Worm (Caenorhabditis elegans) whole organism, early embryonic: Measurements from ENCODE around the gene F16B4.6.
A peak's percentile ranks its signal among the peaks of the same experiment; 100 is the strongest.

ENCODE experiments used
- F13C5.2 ChIP-seq: sonication (generic microtip); optimal IDR thresholded peaks from 2 replicates; lab custom pipeline; 2017; ENCODE audit warnings: mild to moderate bottlenecking, missing genetic modification characterization, inconsistent platforms, missing compliant biosample characterization
- aly-1 ChIP-seq: sonication (generic microtip); optimal IDR thresholded peaks from 2 replicates; lab custom pipeline; 2016; ENCODE audit warnings: missing genetic modification characterization, missing compliant biosample characterization
- ama-1 ChIP-seq: fragments of 150-350 bp; optimal IDR thresholded peaks from 2 replicates; lab custom pipeline; 2014
- ceh-13 ChIP-seq: fragments of 200-800 bp; sonication (Bioruptor generic); optimal IDR thresholded peaks from 2 replicates; lab custom pipeline; 2018; ENCODE audit warnings: mild to moderate bottlenecking, missing genetic modification characterization, missing compliant biosample characterization
- ets-7 ChIP-seq: sonication (generic microtip); optimal IDR thresholded peaks from 2 replicates; lab custom pipeline; 2016; ENCODE audit warnings: missing genotype, missing genetic modification characterization, missing compliant biosample characterization
- flt-1 ChIP-seq: fragments of 200-800 bp; sonication (Bioruptor generic); IDR thresholded peaks from 2 replicates; pipeline ENCODE4 v1.3.6; 2022; ENCODE audit warnings: missing genetic modification characterization, missing compliant biosample characterization
- hmg-4 ChIP-seq: fragments of 200-800 bp; sonication (Bioruptor generic); optimal IDR thresholded peaks from 2 replicates; lab custom pipeline; 2018; ENCODE audit warnings: mild to moderate bottlenecking, missing genetic modification characterization, missing compliant biosample characterization
- hnd-1 ChIP-seq: sonication (generic microtip); optimal IDR thresholded peaks from 2 replicates; lab custom pipeline; 2016; ENCODE audit warnings: missing genetic modification characterization, missing compliant biosample characterization
- pes-1 ChIP-seq: fragments of 200-800 bp; sonication (Bioruptor generic); IDR thresholded peaks from 2 replicates; pipeline ENCODE4 v1.3.6; 2022; ENCODE audit warnings: missing genetic modification reagents, missing genetic modification characterization, missing compliant biosample characterization
- scrt-1 ChIP-seq: fragments of 200-800 bp; sonication (Bioruptor generic); IDR thresholded peaks from 2 replicates; pipeline ENCODE4 v1.3.6; 2022; ENCODE audit warnings: missing genetic modification characterization, missing compliant biosample characterization
- tbx-11 ChIP-seq: fragments of 200-800 bp; sonication (Bioruptor generic); IDR thresholded peaks from 2 replicates; pipeline ENCODE4 v1.3.6; 2022; ENCODE audit warnings: missing genetic modification characterization, missing compliant biosample characterization
- tbx-37 ChIP-seq: fragments of 200-800 bp; sonication (Bioruptor generic); conservative IDR thresholded peaks from 2 replicates; pipeline ENCODE4 v1.3.6; 2022; ENCODE audit warnings: missing genetic modification reagents, missing genetic modification characterization, missing compliant biosample characterization
- tra-4 ChIP-seq: sonication (generic microtip); optimal IDR thresholded peaks from 2 replicates; lab custom pipeline; 2017; ENCODE audit warnings: missing genetic modification characterization, missing compliant biosample characterization

ce11 chrV:1572585-1572984, 14.4 kb upstream of the F16B4.6 start:
- no peak for TF ChIP-seq ama-1 (lab: Kevin White, UChicago)
- no peak for TF ChIP-seq flt-1
- TF ChIP-seq ceh-13 (GFP tag; lab: Kevin White, UChicago): no peak
- no peak for TF ChIP-seq pes-1
- TF ChIP-seq aly-1 (tag; lab: Kevin White, UChicago): no peak
- no peak for TF ChIP-seq F13C5.2 (tag; lab: Kevin White, UChicago)
- TF ChIP-seq hnd-1: no peak
- TF ChIP-seq tbx-37 (GFP tag; lab: Robert Waterston, UW): no peak
- peak; percentile 42 for TF ChIP-seq hmg-4 (GFP tag; lab: Kevin White, UChicago)
- TF ChIP-seq tra-4 (tag; lab: Kevin White, UChicago): no peak
- TF ChIP-seq tbx-11: no peak
- no peak for TF ChIP-seq scrt-1 (GFP tag; lab: Robert Waterston, UW)
- no peak for TF ChIP-seq ets-7
